Fruit fly (Drosophila melanogaster) whole organism, prepupa: ENCODE measurements around the gene CG1791.

ENCODE experiments used
- Blimp-1 ChIP-seq: fragments of 200-800 bp; sonication (Bioruptor generic); optimal IDR thresholded peaks from 3 replicates; lab custom pipeline; 2017; ENCODE audit warnings: missing biosample characterization, missing genetic modification characterization, mild to moderate bottlenecking, moderate library complexity, missing genetic modification reagents
- CG10631 ChIP-seq: fragments of 200-800 bp; sonication (Bioruptor generic); optimal IDR thresholded peaks from 2 replicates; lab custom pipeline; 2016; ENCODE audit warnings: missing biosample characterization, missing genetic modification characterization
- CG10669 ChIP-seq: fragments of 200-800 bp; sonication (Bioruptor generic); optimal IDR thresholded peaks from 3 replicates; lab custom pipeline; 2018; ENCODE audit warnings: missing biosample characterization, mild to moderate bottlenecking, missing genetic modification characterization, moderate library complexity
- CG11294 ChIP-seq: fragments of 200-800 bp; sonication (Bioruptor generic); IDR thresholded peaks from 2 replicates; pipeline ENCODE4 v1.3.6; 2022; ENCODE audit warnings: missing biosample characterization, missing genetic modification characterization
- CG11902 ChIP-seq: fragments of 200-800 bp; sonication (Bioruptor generic); optimal IDR thresholded peaks from 3 replicates; lab custom pipeline; 2016; ENCODE audit warnings: missing biosample characterization, missing genetic modification characterization
- CG15336 ChIP-seq: fragments of 200-800 bp; sonication (Bioruptor generic); IDR thresholded peaks from 2 replicates; pipeline ENCODE4 v1.3.6; 2022; ENCODE audit warnings: missing biosample characterization, missing genetic modification characterization
- CG1621 ChIP-seq: fragments of 200-800 bp; sonication (Bioruptor generic); optimal IDR thresholded peaks from 3 replicates; lab custom pipeline; 2018; ENCODE audit warnings: missing biosample characterization, mild to moderate bottlenecking, missing genetic modification characterization
- CG16779 ChIP-seq: fragments of 200-800 bp; sonication (Bioruptor generic); optimal IDR thresholded peaks from 3 replicates; lab custom pipeline; 2017; ENCODE audit warnings: missing biosample characterization, mild to moderate bottlenecking, missing genetic modification characterization
- CG3032 ChIP-seq: fragments of 200-800 bp; optimal IDR thresholded peaks from 2 replicates; lab custom pipeline; 2019; ENCODE audit warnings: missing biosample characterization, mild to moderate bottlenecking, missing genetic modification characterization, moderate library complexity
- CG31627 ChIP-seq: fragments of 200-800 bp; sonication (Bioruptor generic); optimal IDR thresholded peaks from 3 replicates; lab custom pipeline; 2016; ENCODE audit warnings: missing biosample characterization, missing genetic modification characterization
- CG32006 ChIP-seq: fragments of 200-800 bp; sonication (Bioruptor generic); optimal IDR thresholded peaks from 3 replicates; lab custom pipeline; 2017; ENCODE audit warnings: missing biosample characterization, mild to moderate bottlenecking, missing genetic modification characterization
- CG34406 ChIP-seq: fragments of 200-800 bp; sonication (Bioruptor generic); optimal IDR thresholded peaks from 3 replicates; lab custom pipeline; 2016; ENCODE audit warnings: missing biosample characterization, missing genetic modification characterization
- CG6163 ChIP-seq: fragments of 200-800 bp; sonication (Bioruptor generic); IDR thresholded peaks from 3 replicates; pipeline ENCODE4 v1.3.6; 2022; ENCODE audit warnings: missing biosample characterization, missing genetic modification characterization
- CG6276 ChIP-seq: fragments of 200-800 bp; sonication (Bioruptor generic); optimal IDR thresholded peaks from 2 replicates; lab custom pipeline; 2017; ENCODE audit warnings: missing biosample characterization, mild to moderate bottlenecking, missing genetic modification characterization
- CG6808 ChIP-seq: fragments of 200-800 bp; sonication (Bioruptor generic); optimal IDR thresholded peaks from 3 replicates; lab custom pipeline; 2017; ENCODE audit warnings: missing biosample characterization, missing genetic modification characterization, mild to moderate bottlenecking, moderate library complexity, missing genetic modification reagents
- CG7368 ChIP-seq: fragments of 200-800 bp; sonication (Bioruptor generic); optimal IDR thresholded peaks from 3 replicates; lab custom pipeline; 2016; ENCODE audit warnings: missing biosample characterization, missing genetic modification characterization
- CG8119 ChIP-seq: fragments of 200-800 bp; sonication (Bioruptor generic); IDR thresholded peaks from 3 replicates; pipeline ENCODE4 v1.3.6; 2022; ENCODE audit warnings: missing biosample characterization, missing genetic modification characterization
- CG8319 ChIP-seq: fragments of 200-800 bp; sonication (Bioruptor generic); optimal IDR thresholded peaks from 3 replicates; lab custom pipeline; 2016; ENCODE audit warnings: missing biosample characterization, missing genetic modification characterization
- Eip75B ChIP-seq: fragments of 200-800 bp; sonication (Bioruptor generic); optimal IDR thresholded peaks from 3 replicates; lab custom pipeline; 2016; ENCODE audit warnings: missing biosample characterization, missing genetic modification characterization
- Eip78C ChIP-seq: fragments of 200-800 bp; sonication (Bioruptor generic); peaks from one replicate; lab custom pipeline; 2016; ENCODE audit warnings: missing biosample characterization, missing genetic modification characterization
- Eip93F ChIP-seq: fragments of 200-800 bp; sonication (Bioruptor generic); optimal IDR thresholded peaks from 2 replicates; lab custom pipeline; 2016; ENCODE audit warnings: missing biosample characterization, mild to moderate bottlenecking, missing genetic modification characterization
- Ets96B ChIP-seq: fragments of 200-800 bp; optimal IDR thresholded peaks from 2 replicates; lab custom pipeline; 2019; ENCODE audit warnings: missing biosample characterization, mild to moderate bottlenecking, missing genetic modification characterization, moderate library complexity
- Gug ChIP-seq: fragments of 200-800 bp; sonication (Bioruptor generic); IDR thresholded peaks from 2 replicates; pipeline ENCODE4 v1.3.6; 2022; ENCODE audit warnings: missing biosample characterization, missing genetic modification characterization
- Hr39 ChIP-seq: fragments of 200-800 bp; sonication (Bioruptor generic); optimal IDR thresholded peaks from 2 replicates; lab custom pipeline; 2016; ENCODE audit warnings: missing biosample characterization, missing genetic modification characterization
- Hr4 ChIP-seq: fragments of 200-800 bp; sonication (Bioruptor generic); optimal IDR thresholded peaks from 3 replicates; lab custom pipeline; 2016; ENCODE audit warnings: missing biosample characterization, missing genetic modification characterization
- Lpt ChIP-seq: fragments of 200-800 bp; sonication (Bioruptor generic); optimal IDR thresholded peaks from 3 replicates; lab custom pipeline; 2016; ENCODE audit warnings: missing biosample characterization, missing genetic modification characterization
- Met ChIP-seq: fragments of 200-800 bp; sonication (Bioruptor generic); optimal IDR thresholded peaks from 3 replicates; lab custom pipeline; 2016; ENCODE audit warnings: missing biosample characterization, missing genetic modification characterization
- OdsH ChIP-seq: fragments of 200-800 bp; sonication (Bioruptor generic); optimal IDR thresholded peaks from 3 replicates; lab custom pipeline; 2016; ENCODE audit warnings: missing biosample characterization, missing genetic modification characterization
- Smox ChIP-seq: fragments of 200-800 bp; sonication (Bioruptor generic); optimal IDR thresholded peaks from 3 replicates; lab custom pipeline; 2016; ENCODE audit warnings: missing biosample characterization, missing genetic modification characterization
- Sox14 ChIP-seq: fragments of 200-800 bp; sonication (Bioruptor generic); optimal IDR thresholded peaks from 3 replicates; lab custom pipeline; 2016; ENCODE audit warnings: missing biosample characterization, missing genetic modification characterization
- Sox15 ChIP-seq: fragments of 200-800 bp; sonication (Bioruptor generic); optimal IDR thresholded peaks from 3 replicates; lab custom pipeline; 2016; ENCODE audit warnings: missing biosample characterization, missing genetic modification characterization
- achi ChIP-seq: fragments of 200-800 bp; sonication (Bioruptor generic); optimal IDR thresholded peaks from 3 replicates; lab custom pipeline; 2016; ENCODE audit warnings: missing biosample characterization, missing genetic modification characterization
- acj6 ChIP-seq: fragments of 200-800 bp; sonication (Bioruptor generic); optimal IDR thresholded peaks from 3 replicates; lab custom pipeline; 2016; ENCODE audit warnings: missing biosample characterization, missing genetic modification characterization
- cyc ChIP-seq: fragments of 200-800 bp; sonication (Bioruptor generic); optimal IDR thresholded peaks from 3 replicates; lab custom pipeline; 2016; ENCODE audit warnings: missing biosample characterization, missing genetic modification characterization
- dsx ChIP-seq: fragments of 200-800 bp; optimal IDR thresholded peaks from 3 replicates; lab custom pipeline; 2019; ENCODE audit warnings: missing biosample characterization, mild to moderate bottlenecking, missing genetic modification characterization, moderate library complexity; ENCODE audit not compliant: poor library complexity, severe bottlenecking
- eg ChIP-seq: fragments of 200-800 bp; sonication (Bioruptor generic); IDR thresholded peaks from 3 replicates; pipeline ENCODE4 v1.3.6; 2022; ENCODE audit warnings: missing biosample characterization, missing genetic modification characterization
- esn ChIP-seq: fragments of 200-800 bp; sonication (Bioruptor generic); optimal IDR thresholded peaks from 2 replicates; lab custom pipeline; 2016; ENCODE audit warnings: missing biosample characterization, mild to moderate bottlenecking, missing genetic modification characterization, moderate library complexity
- fd59A ChIP-seq: fragments of 200-800 bp; sonication (Bioruptor generic); optimal IDR thresholded peaks from 2 replicates; lab custom pipeline; 2017; ENCODE audit warnings: missing biosample characterization, mild to moderate bottlenecking, missing genetic modification characterization, missing genetic modification reagents
- fkh ChIP-seq: fragments of 200-800 bp; sonication (Bioruptor generic); optimal IDR thresholded peaks from 3 replicates; lab custom pipeline; 2017; ENCODE audit warnings: missing biosample characterization, mild to moderate bottlenecking, missing genetic modification characterization, moderate library complexity
- lz ChIP-seq: fragments of 200-800 bp; sonication (Bioruptor generic); optimal IDR thresholded peaks from 3 replicates; lab custom pipeline; 2016; ENCODE audit warnings: missing biosample characterization, missing genetic modification characterization
- net ChIP-seq: fragments of 200-800 bp; sonication (Bioruptor generic); optimal IDR thresholded peaks from 3 replicates; lab custom pipeline; 2016; ENCODE audit warnings: missing biosample characterization, missing genetic modification characterization
- pdm3 ChIP-seq: fragments of 200-800 bp; sonication (Bioruptor generic); optimal IDR thresholded peaks from 3 replicates; lab custom pipeline; 2016; ENCODE audit warnings: missing biosample characterization, missing genetic modification characterization
- salr ChIP-seq, 2 experiments: fragments of 200-800 bp; sonication (Bioruptor generic); optimal IDR thresholded peaks; 3 replicates each; lab custom pipeline; 2016 to 2018; ENCODE audit warnings: missing biosample characterization in 2 of 2, missing genetic modification characterization in 2 of 2, mild to moderate bottlenecking in 1 of 2
- spab ChIP-seq: fragments of 200-800 bp; sonication (Bioruptor generic); optimal IDR thresholded peaks from 2 replicates; lab custom pipeline; 2017; ENCODE audit warnings: missing biosample characterization, mild to moderate bottlenecking, missing genetic modification characterization, missing genetic modification reagents
- ss ChIP-seq, 2 experiments: fragments of 200-800 bp; sonication (Bioruptor generic); optimal IDR thresholded peaks; 2 replicates in 1 of 2; 3 replicates in 1 of 2; lab custom pipeline; 2017 to 2018; ENCODE audit warnings: mild to moderate bottlenecking in 2 of 2, missing biosample characterization in 2 of 2, missing genetic modification characterization in 2 of 2, moderate library complexity in 1 of 2
- svp ChIP-seq: fragments of 200-800 bp; sonication (Bioruptor generic); peaks from one replicate; lab custom pipeline; 2016; ENCODE audit warnings: missing biosample characterization, missing genetic modification characterization
- vri ChIP-seq: fragments of 200-800 bp; sonication (Bioruptor generic); optimal IDR thresholded peaks from 3 replicates; lab custom pipeline; 2016; ENCODE audit warnings: missing biosample characterization, mild to moderate bottlenecking, missing genetic modification characterization

Gene CG1791

dm6 chrX:10008576-10009260, 44.0 kb upstream of the CG1791 start, which contains the start of gene CG33557:
CG33557 (plus strand) TSS chrX:10009210.
- TF ChIP-seq net: no peak
- no peak for TF ChIP-seq Blimp-1 (GFP tag; lab: Kevin White, UChicago)
- no peak for TF ChIP-seq Met
- TF ChIP-seq CG11294 (GFP tag; lab: Robert Waterston, UW): no peak
- no peak for TF ChIP-seq CG11902 (GFP tag; lab: Kevin White, UChicago)
- TF ChIP-seq CG3032 (tag; lab: Kevin White, UChicago): no peak
- no peak for TF ChIP-seq Ets96B
- no peak for TF ChIP-seq Eip78C (GFP tag; lab: Kevin White, UChicago)
- no peak for TF ChIP-seq Gug
- no peak for TF ChIP-seq Eip75B (GFP tag; lab: Kevin White, UChicago)
- TF ChIP-seq Eip93F (GFP tag; lab: Kevin White, UChicago): no peak
- no peak for TF ChIP-seq esn (GFP tag; lab: Kevin White, UChicago)

- TF ChIP-seq Hr39 (GFP tag; lab: Kevin White, UChicago) (peak; percentile 38), Gug (no peak), spab (GFP tag; lab: Kevin White, UChicago) (peak; percentile 7), CG32006 (peak; percentile 59), CG15336 (GFP tag; lab: Robert Waterston, UW) (peak; percentile 21), Sox14 (GFP tag; lab: Kevin White, UChicago) (no peak), fkh (GFP tag; lab: Kevin White, UChicago) (peak; percentile 40), CG6163 (GFP tag; lab: Robert Waterston, UW) (peak; percentile 8; the same call in 2 of the 3 replicates), CG7368 (GFP tag; lab: Kevin White, UChicago) (no peak), Eip78C (GFP tag; lab: Kevin White, UChicago) (peak; percentile 74), CG16779 (no peak), eg (peak; percentile 65), CG31627 (peak; percentile 36), dsx (GFP tag; lab: Kevin White, UChicago) (no peak), CG10631 (GFP tag; lab: Kevin White, UChicago) (peak; percentile 11), Sox15 (no peak), CG8119 (GFP tag; lab: Robert Waterston, UW) (peak; percentile 43; the same call in 1 of the 3 replicates), vri (GFP tag; lab: Kevin White, UChicago) (no peak), Blimp-1 (GFP tag; lab: Kevin White, UChicago) (peak; percentile 76), Hr4 (GFP tag; lab: Kevin White, UChicago) (no peak), svp (GFP tag; lab: Kevin White, UChicago) (peak; percentile 64), CG8319 (GFP tag; lab: Kevin White, UChicago) (no peak), CG3032 (tag; lab: Kevin White, UChicago) (no peak), CG10669 (peak; percentile 12), Smox (GFP tag; lab: Kevin White, UChicago) (peak; percentile 1), CG6808 (GFP tag; lab: Kevin White, UChicago) (no peak), lz (GFP tag; lab: Kevin White, UChicago) (peak; percentile 9), OdsH (GFP tag; lab: Kevin White, UChicago) (peak; percentile 41), salr (GFP tag; optimal IDR thresholded peaks at IDR 0.05; lab: Kevin White, UChicago) (peak in 1 of 2 experiments; percentile 21), CG6276 (no peak), acj6 (GFP tag; lab: Kevin White, UChicago) (peak; percentile 26), ss (GFP tag; optimal IDR thresholded peaks at IDR 0.05; lab: Kevin White, UChicago) (peak; percentile 63 to 71), Lpt (GFP tag; lab: Kevin White, UChicago) (peak; percentile 29), net (peak; percentile 24), achi (GFP tag; lab: Kevin White, UChicago) (no peak), fd59A (GFP tag; lab: Kevin White, UChicago) (no peak), pdm3 (GFP tag; lab: Kevin White, UChicago) (peak; percentile 24), CG1621 (tag; lab: Kevin White, UChicago) (no peak), CG34406 (GFP tag; lab: Kevin White, UChicago) (no peak), cyc (GFP tag; lab: Kevin White, UChicago) (peak; percentile 4), Eip75B (GFP tag; lab: Kevin White, UChicago) (no peak)
These were observed 28.9 kb upstream of the CG1791 start for dm6 chrX:9993427-9994218.
